Worm (Caenorhabditis elegans): ENCODE measurements around the gene ssup-72.

ssup-72 gene

DNA sequence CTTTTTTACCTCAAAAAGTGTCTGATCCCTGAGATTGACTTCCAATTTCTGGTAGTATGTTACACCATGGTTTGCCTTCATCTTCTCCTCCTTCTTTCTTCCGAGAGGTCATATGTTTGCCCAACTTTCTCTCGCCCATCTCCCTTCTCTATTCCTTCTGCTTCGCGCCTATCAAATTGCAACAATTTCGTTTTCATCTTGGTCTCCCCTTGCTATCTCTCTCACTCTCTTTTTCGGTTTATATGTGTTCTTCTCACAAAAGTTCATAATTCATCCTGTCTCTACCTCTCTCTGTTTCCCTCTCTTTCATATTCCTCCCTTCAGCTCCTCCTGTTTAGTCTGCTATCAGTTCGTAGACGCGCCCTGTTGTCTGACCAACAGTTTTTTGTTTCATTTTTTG, 50.3 kb downstream of the ssup-72 start (continued):
- TF ChIP-seq ceh-30 (tag; optimal IDR thresholded peaks at IDR 0.05) = no peak
- TF ChIP-seq fax-1 (tag; optimal IDR thresholded peaks at IDR 0.05) = no peak
- TF ChIP-seq ceh-45 (GFP tag; IDR thresholded peaks at IDR 0.05) = no peak
- no peak for TF ChIP-seq C38D4.7 (GFP tag; optimal IDR thresholded peaks at IDR 0.05)
- TF ChIP-seq nhr-232 (tag; optimal IDR thresholded peaks at IDR 0.05) = no peak
- TF ChIP-seq lim-6 (tag; optimal IDR thresholded peaks at IDR 0.05) = no peak
- TF ChIP-seq pat-9 (tag; optimal IDR thresholded peaks at IDR 0.05) = no peak
- no peak for TF ChIP-seq ceh-2 (tag; optimal IDR thresholded peaks at IDR 0.05)
- no peak for TF ChIP-seq pha-4 (tag; optimal IDR thresholded peaks at IDR 0.05)
- TF ChIP-seq ttx-3 (tag; optimal IDR thresholded peaks at IDR 0.05) = no peak
- no peak for TF ChIP-seq Y22D7AL.16 (tag; optimal IDR thresholded peaks at IDR 0.05)
- TF ChIP-seq ceh-48 (tag; optimal IDR thresholded peaks at IDR 0.05) = no peak
- no peak for TF ChIP-seq fkh-6 (tag; optimal IDR thresholded peaks at IDR 0.05)
- no peak for TF ChIP-seq fkh-10 (GFP tag; optimal IDR thresholded peaks at IDR 0.05)
- no peak for TF ChIP-seq elt-4 (tag; optimal IDR thresholded peaks at IDR 0.05)
- no peak for TF ChIP-seq unc-3 (GFP tag; conservative IDR thresholded peaks at IDR 0.05)
- no peak for TF ChIP-seq unc-3 (tag; optimal IDR thresholded peaks at IDR 0.05)
- no peak for TF ChIP-seq hlh-13 (GFP tag; optimal IDR thresholded peaks at IDR 0.05)
- TF ChIP-seq hlh-15 (tag; optimal IDR thresholded peaks at IDR 0.05) = no peak
- TF ChIP-seq npax-4 (tag; optimal IDR thresholded peaks at IDR 0.05) = no peak
- no peak for TF ChIP-seq unc-86 (tag; optimal IDR thresholded peaks at IDR 0.05)
- TF ChIP-seq F13H6.1 (tag; optimal IDR thresholded peaks at IDR 0.05) = no peak
- TF ChIP-seq nhr-11 (tag; optimal IDR thresholded peaks at IDR 0.05) = no peak
- no peak for TF ChIP-seq sox-2 (GFP tag; IDR thresholded peaks at IDR 0.05)
- TF ChIP-seq ahr-1 (tag; optimal IDR thresholded peaks at IDR 0.05) = no peak
- TF ChIP-seq hlh-6 (tag; optimal IDR thresholded peaks at IDR 0.05) = no peak
- TF ChIP-seq pag-3 (tag; optimal IDR thresholded peaks at IDR 0.05; ENCODE audit: borderline replicate concordance) = no peak
- no peak for TF ChIP-seq K02D7.2 (tag; optimal IDR thresholded peaks at IDR 0.05)
- no peak for TF ChIP-seq che-1 (tag; optimal IDR thresholded peaks at IDR 0.05)
- no peak for TF ChIP-seq pros-1 (tag; optimal IDR thresholded peaks at IDR 0.05)
- no peak for TF ChIP-seq lin-11 (tag; optimal IDR thresholded peaks at IDR 0.05)
- TF ChIP-seq nfya-1 (tag; optimal IDR thresholded peaks at IDR 0.05) = peak; percentile 39
- no peak for TF ChIP-seq sdc-2 (tag; optimal IDR thresholded peaks at IDR 0.05)
- peak; percentile 31 for TF ChIP-seq rnt-1 (tag; optimal IDR thresholded peaks at IDR 0.05)
- TF ChIP-seq ceh-31 (tag; optimal IDR thresholded peaks at IDR 0.05) = no peak
- no peak for TF ChIP-seq pax-1 (tag; optimal IDR thresholded peaks at IDR 0.05)
- peak; percentile 11 for TF ChIP-seq hlh-30 (tag; optimal IDR thresholded peaks at IDR 0.05; ENCODE audit: insufficient read depth)
- no peak for TF ChIP-seq ceh-14 (tag; optimal IDR thresholded peaks at IDR 0.05)

DNA sequence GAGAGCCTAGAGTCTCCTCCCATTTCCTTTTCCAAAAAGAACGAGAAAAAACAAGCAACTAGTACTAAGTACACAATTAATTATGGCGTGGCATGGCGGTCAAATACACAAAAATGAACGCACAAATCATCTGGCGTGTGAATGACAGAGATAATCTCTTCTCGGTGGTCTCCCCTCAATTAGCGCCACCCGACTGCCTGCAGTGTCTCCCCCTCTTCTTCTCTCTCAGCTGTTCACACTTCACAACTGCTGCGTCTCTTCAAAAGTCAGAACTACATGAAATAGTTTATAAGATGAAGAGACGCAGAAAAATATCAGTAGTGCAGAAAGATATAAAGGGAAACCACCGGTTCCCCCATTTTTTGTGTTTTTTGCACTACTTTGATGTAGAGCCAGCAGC, 51.0 kb downstream of the ssup-72 start:
- TF ChIP-seq odd-2 (tag; optimal IDR thresholded peaks at IDR 0.05) = no peak
- peak; percentile 16 for TF ChIP-seq ttx-3 (tag; optimal IDR thresholded peaks at IDR 0.05)
- TF ChIP-seq elt-2 (tag; optimal IDR thresholded peaks at IDR 0.05) = no peak
- TF ChIP-seq dve-1 (tag; optimal IDR thresholded peaks at IDR 0.05) = no peak
- TF ChIP-seq mec-3 (tag; optimal IDR thresholded peaks at IDR 0.05; ENCODE audit: borderline replicate concordance) = no peak
- no peak for TF ChIP-seq hlh-30 (tag; optimal IDR thresholded peaks at IDR 0.05; ENCODE audit: insufficient read depth)
- no peak for TF ChIP-seq ahr-1 (tag; optimal IDR thresholded peaks at IDR 0.05)
- TF ChIP-seq ceh-34 (tag; optimal IDR thresholded peaks at IDR 0.05) = peak; percentile 51
- no peak for TF ChIP-seq ceh-30 (tag; optimal IDR thresholded peaks at IDR 0.05)
- no peak for TF ChIP-seq nhr-232 (tag; optimal IDR thresholded peaks at IDR 0.05)
- TF ChIP-seq ama-1 (optimal IDR thresholded peaks at IDR 0.05) = no peak
- no peak for TF ChIP-seq sox-2 (GFP tag; IDR thresholded peaks at IDR 0.05)
- no peak for TF ChIP-seq C08G9.2 (tag; optimal IDR thresholded peaks at IDR 0.05)
- TF ChIP-seq ceh-22 (tag; optimal IDR thresholded peaks at IDR 0.05) = no peak
- TF ChIP-seq T23F11.4 (GFP tag; optimal IDR thresholded peaks at IDR 0.05) = no peak
- TF ChIP-seq pat-9 (tag; optimal IDR thresholded peaks at IDR 0.05) = no peak
- TF ChIP-seq fax-1 (tag; optimal IDR thresholded peaks at IDR 0.05) = no peak
- TF ChIP-seq nfya-1 (tag; optimal IDR thresholded peaks at IDR 0.05) = peak; percentile 54
- TF ChIP-seq nhr-11 (tag; optimal IDR thresholded peaks at IDR 0.05) = no peak
- TF ChIP-seq unc-3 (GFP tag; conservative IDR thresholded peaks at IDR 0.05) = no peak
- TF ChIP-seq unc-3 (tag; optimal IDR thresholded peaks at IDR 0.05) = no peak
- TF ChIP-seq fkh-10 (GFP tag; optimal IDR thresholded peaks at IDR 0.05) = no peak
- no peak for TF ChIP-seq ceh-45 (GFP tag; IDR thresholded peaks at IDR 0.05)
- TF ChIP-seq fkh-6 (tag; optimal IDR thresholded peaks at IDR 0.05) = no peak
- peak; percentile 68 for TF ChIP-seq ceh-14 (tag; optimal IDR thresholded peaks at IDR 0.05)
- TF ChIP-seq ceh-9 (tag; optimal IDR thresholded peaks at IDR 0.05) = no peak
- peak; percentile 15 for TF ChIP-seq pros-1 (tag; optimal IDR thresholded peaks at IDR 0.05)
- TF ChIP-seq ref-2 (tag; optimal IDR thresholded peaks at IDR 0.05) = peak; percentile 62
- TF ChIP-seq ceh-48 (tag; optimal IDR thresholded peaks at IDR 0.05) = no peak
- TF ChIP-seq ceh-19 (GFP tag; optimal IDR thresholded peaks at IDR 0.05) = peak; percentile 21
- TF ChIP-seq ztf-16 (tag; optimal IDR thresholded peaks at IDR 0.05) = no peak
- no peak for TF ChIP-seq ets-4 (tag; optimal IDR thresholded peaks at IDR 0.05)
